Fruit fly (Drosophila melanogaster): ENCODE results near the gene Gapdh2.

Gapdh2 gene

dm6 chrX:15909564-15910284 lies 41.8 kb downstream of the Gapdh2 start, which contains the start of gene CycD:
Gene CycD, minus strand, starts transcription at chrX:15909676.
- no peak for TF ChIP-seq CG7045 (GFP tag; optimal IDR thresholded peaks at IDR 0.05)
- peak; percentile 8 for TF ChIP-seq Mnt (GFP tag; optimal IDR thresholded peaks at IDR 0.05)
- no peak for TF ChIP-seq kay (GFP tag; ENCODE audit: borderline replicate concordance)
- peak; percentile 13 for TF ChIP-seq bab1 (GFP tag; optimal IDR thresholded peaks at IDR 0.05)
- TF ChIP-seq CG7101 (tag; optimal IDR thresholded peaks at IDR 0.05), result no peak
- TF ChIP-seq CG1620 (GFP tag; optimal IDR thresholded peaks at IDR 0.05), result no peak

- no peak for TF ChIP-seq CG7045 (GFP tag; optimal IDR thresholded peaks at IDR 0.05)
- TF ChIP-seq CG5204 (GFP tag; optimal IDR thresholded peaks at IDR 0.05), result no peak
- no peak for TF ChIP-seq cic (GFP tag; optimal IDR thresholded peaks at IDR 0.05)
- TF ChIP-seq Clk (GFP tag; optimal IDR thresholded peaks at IDR 0.05), result no peak
- TF ChIP-seq CG1620 (GFP tag; optimal IDR thresholded peaks at IDR 0.05), result no peak
- no peak for TF ChIP-seq CG12768 (GFP tag; optimal IDR thresholded peaks at IDR 0.05)
- TF ChIP-seq pad (GFP tag; optimal IDR thresholded peaks at IDR 0.05), result no peak
- no peak for TF ChIP-seq CG7101 (tag; optimal IDR thresholded peaks at IDR 0.05)
Observed at dm6 chrX:15910570-15910969, 42.6 kb downstream of the Gapdh2 start, which contains the start of gene Lrp4. Gene Lrp4, plus strand, starts transcription at chrX:15910870.

Measured in whole organism, adult.